Worm (Caenorhabditis elegans) whole organism, young adult: ENCODE data around the gene F43G6.4.

Source experiments
- B0261.1 ChIP-seq: sonication (generic microtip); optimal IDR thresholded peaks from 2 replicates; lab custom pipeline; 2016; ENCODE audit warnings: mild to moderate bottlenecking, missing genetic modification characterization, moderate library complexity, missing compliant biosample characterization
- F23B12.7 ChIP-seq: sonication (generic microtip); optimal IDR thresholded peaks from 2 replicates; lab custom pipeline; 2017; ENCODE audit warnings: missing genetic modification characterization, mild to moderate bottlenecking, missing compliant biosample characterization, antibody characterized with exemption, moderate library complexity; ENCODE audit not compliant: insufficient read depth
- T26A5.8 ChIP-seq: sonication (generic microtip); optimal IDR thresholded peaks from 2 replicates; lab custom pipeline; 2016; ENCODE audit warnings: missing genetic modification characterization, missing compliant biosample characterization
- ZK185.1 ChIP-seq: sonication (generic microtip); optimal IDR thresholded peaks from 2 replicates; lab custom pipeline; 2016; ENCODE audit warnings: mild to moderate bottlenecking, missing genetic modification characterization, missing compliant biosample characterization; ENCODE audit not compliant: poor library complexity, severe bottlenecking
- athp-1 ChIP-seq: sonication (generic microtip); optimal IDR thresholded peaks from 2 replicates; lab custom pipeline; 2017; ENCODE audit warnings: mild to moderate bottlenecking, missing genetic modification characterization, missing compliant biosample characterization
- bed-1 ChIP-seq: fragments of 200-800 bp; sonication (Bioruptor generic); IDR thresholded peaks from 2 replicates; pipeline ENCODE4 v1.3.6; 2022; ENCODE audit warnings: missing genetic modification reagents, missing genetic modification characterization, missing compliant biosample characterization
- egl-18 ChIP-seq: fragments of 200-800 bp; sonication (Bioruptor generic); IDR thresholded peaks from 2 replicates; pipeline ENCODE4 v1.3.6; 2022; ENCODE audit warnings: missing genetic modification reagents, missing genetic modification characterization, missing compliant biosample characterization
- hmg-1.2 ChIP-seq: fragments of 200-800 bp; sonication (Bioruptor generic); IDR thresholded peaks from 2 replicates; pipeline ENCODE4 v1.3.6; 2022; ENCODE audit warnings: missing genetic modification reagents, missing genetic modification characterization, missing compliant biosample characterization
- lin-26 ChIP-seq: fragments of 200-800 bp; sonication (Bioruptor generic); IDR thresholded peaks from 2 replicates; pipeline ENCODE4 v1.3.6; 2022; ENCODE audit warnings: missing genetic modification reagents, missing genetic modification characterization, missing compliant biosample characterization
- madf-8 ChIP-seq: fragments of 200-800 bp; sonication (Bioruptor generic); conservative IDR thresholded peaks from 2 replicates; pipeline ENCODE4 v1.3.6; 2022; ENCODE audit warnings: missing genetic modification reagents, missing genetic modification characterization, missing compliant biosample characterization
- mel-28 ChIP-seq: sonication (generic microtip); optimal IDR thresholded peaks from 2 replicates; lab custom pipeline; 2016; ENCODE audit warnings: borderline replicate concordance, mild to moderate bottlenecking, missing genetic modification characterization, missing compliant biosample characterization
- mxl-1 ChIP-seq: sonication (generic microtip); optimal IDR thresholded peaks from 2 replicates; lab custom pipeline; 2016; ENCODE audit warnings: missing genetic modification characterization, missing compliant biosample characterization
- snpc-4 ChIP-seq, 5 experiments: fragments of 150-350 bp in 1 of 5; sonication (generic microtip) in 4 of 5; optimal IDR thresholded peaks; 2 replicates each; lab custom pipeline; 2014 to 2018; ENCODE audit warnings: missing genetic modification characterization in 5 of 5, missing biosample characterization in 3 of 5, antibody characterized with exemption in 2 of 5, mild to moderate bottlenecking in 2 of 5, missing compliant biosample characterization in 2 of 5, missing genotype in 2 of 5, moderate library complexity in 2 of 5, missing genetic modification reagents in 1 of 5
- ztf-3 ChIP-seq: fragments of 200-800 bp; sonication (Bioruptor generic); optimal IDR thresholded peaks from 2 replicates; lab custom pipeline; 2018; ENCODE audit warnings: mild to moderate bottlenecking, missing genetic modification characterization, missing compliant biosample characterization

ce11 chrII:11811241-11811640 is 20.7 kb downstream of the F43G6.4 start:
- TF ChIP-seq ZK185.1 (tag; lab: Kevin White, UChicago) = no peak
- no peak for TF ChIP-seq hmg-1.2
- no peak for TF ChIP-seq snpc-4 (GFP tag; optimal IDR thresholded peaks at IDR 0.05; lab: Kevin White, UChicago)
- TF ChIP-seq snpc-4 (tag; optimal IDR thresholded peaks at IDR 0.05; lab: Kevin White, UChicago) = no peak
- TF ChIP-seq mxl-1 (tag; lab: Kevin White, UChicago) = no peak
- no peak for TF ChIP-seq ztf-3
- TF ChIP-seq T26A5.8 (tag; lab: Kevin White, UChicago) = no peak
- no peak for TF ChIP-seq madf-8
- TF ChIP-seq athp-1 (tag; lab: Kevin White, UChicago) = no peak
- TF ChIP-seq F23B12.7 (tag; lab: Kevin White, UChicago) = no peak
- TF ChIP-seq lin-26 (GFP tag; lab: Robert Waterston, UW) = no peak
- no peak for TF ChIP-seq mel-28 (tag; lab: Kevin White, UChicago)
- no peak for TF ChIP-seq egl-18 (GFP tag; lab: Robert Waterston, UW)
- no peak for TF ChIP-seq B0261.1 (tag; lab: Kevin White, UChicago)
- no peak for TF ChIP-seq bed-1
